Fruit fly (Drosophila melanogaster) whole organism: ENCODE data around the gene Sf3b5.

ENCODE experiments used
- CG8478 ChIP-seq: fragments of >200 bp; optimal IDR thresholded peaks from 2 replicates; lab custom pipeline; 2018; ENCODE audit warnings: inconsistent platforms
- Dll ChIP-seq: fragments of >200 bp; optimal IDR thresholded peaks from 2 replicates; lab custom pipeline; 2017
- EcR ChIP-seq, 2 experiments: fragments of >200 bp; optimal IDR thresholded peaks; 2 replicates each; lab custom pipeline; 2017; ENCODE audit warnings: missing biosample characterization in 2 of 2, missing genetic modification characterization in 2 of 2, missing genetic modification reagents in 2 of 2
- pan ChIP-seq: fragments of >200 bp; optimal IDR thresholded peaks from 2 replicates; lab custom pipeline; 2017
- psq ChIP-seq: fragments of >200 bp; optimal IDR thresholded peaks from 2 replicates; lab custom pipeline; 2017
- usp ChIP-seq: fragments of >200 bp; optimal IDR thresholded peaks from 2 replicates; lab custom pipeline; 2017; ENCODE audit warnings: missing biosample characterization, missing genetic modification characterization, mixed read lengths

The Sf3b5 gene

DNA sequence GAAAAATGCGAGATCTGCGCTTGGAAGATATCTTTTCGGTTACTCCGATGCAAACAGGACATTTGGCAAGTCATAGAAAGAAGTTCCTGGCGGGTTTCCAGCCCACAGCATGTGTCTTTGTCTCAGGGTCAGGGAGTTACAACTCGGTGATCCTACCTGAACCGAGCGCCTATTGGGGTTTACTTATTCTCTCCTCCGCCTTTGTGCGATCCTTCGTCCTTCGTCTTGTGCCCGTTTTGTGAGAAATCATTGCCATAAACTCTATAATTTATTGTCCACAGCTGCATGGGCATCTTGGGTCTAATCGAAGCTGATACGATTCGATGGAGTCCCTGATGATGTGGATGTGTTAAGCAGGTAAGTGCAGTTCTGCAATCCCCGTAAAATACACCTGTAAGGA, 22.8 kb upstream of the Sf3b5 start:
- no peak for TF ChIP-seq pan
- TF ChIP-seq psq (lab: Kevin White, UChicago) = no peak
- TF ChIP-seq EcR (GFP tag; optimal IDR thresholded peaks at IDR 0.05; lab: Kevin White, UChicago) = no peak
- no peak for TF ChIP-seq Dll
- no peak for TF ChIP-seq usp (GFP tag; lab: Kevin White, UChicago)
- TF ChIP-seq CG8478 = no peak

DNA sequence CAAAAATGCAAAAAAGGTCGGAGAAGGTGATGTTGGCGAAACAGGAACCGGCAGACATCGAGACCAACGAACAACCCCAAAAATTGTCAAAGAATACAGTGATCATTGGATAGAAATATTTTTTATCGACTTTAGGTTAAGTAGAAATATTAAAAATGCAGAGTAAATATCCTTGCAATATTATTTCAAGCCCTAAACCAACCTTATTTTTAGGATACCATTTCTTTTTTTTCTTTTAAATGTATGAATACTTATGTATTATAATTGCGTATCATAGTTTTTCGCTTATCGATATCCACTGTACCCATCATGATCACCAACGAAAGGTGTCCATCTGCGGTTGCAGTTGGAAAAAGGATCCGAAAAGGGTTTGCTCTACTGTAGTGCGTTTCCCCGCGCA, 20.1 kb upstream of the Sf3b5 start:
- TF ChIP-seq EcR (GFP tag; optimal IDR thresholded peaks at IDR 0.05; lab: Kevin White, UChicago) (no peak), pan (no peak), usp (GFP tag; lab: Kevin White, UChicago) (no peak), Dll (no peak), CG8478 (no peak)

DNA sequence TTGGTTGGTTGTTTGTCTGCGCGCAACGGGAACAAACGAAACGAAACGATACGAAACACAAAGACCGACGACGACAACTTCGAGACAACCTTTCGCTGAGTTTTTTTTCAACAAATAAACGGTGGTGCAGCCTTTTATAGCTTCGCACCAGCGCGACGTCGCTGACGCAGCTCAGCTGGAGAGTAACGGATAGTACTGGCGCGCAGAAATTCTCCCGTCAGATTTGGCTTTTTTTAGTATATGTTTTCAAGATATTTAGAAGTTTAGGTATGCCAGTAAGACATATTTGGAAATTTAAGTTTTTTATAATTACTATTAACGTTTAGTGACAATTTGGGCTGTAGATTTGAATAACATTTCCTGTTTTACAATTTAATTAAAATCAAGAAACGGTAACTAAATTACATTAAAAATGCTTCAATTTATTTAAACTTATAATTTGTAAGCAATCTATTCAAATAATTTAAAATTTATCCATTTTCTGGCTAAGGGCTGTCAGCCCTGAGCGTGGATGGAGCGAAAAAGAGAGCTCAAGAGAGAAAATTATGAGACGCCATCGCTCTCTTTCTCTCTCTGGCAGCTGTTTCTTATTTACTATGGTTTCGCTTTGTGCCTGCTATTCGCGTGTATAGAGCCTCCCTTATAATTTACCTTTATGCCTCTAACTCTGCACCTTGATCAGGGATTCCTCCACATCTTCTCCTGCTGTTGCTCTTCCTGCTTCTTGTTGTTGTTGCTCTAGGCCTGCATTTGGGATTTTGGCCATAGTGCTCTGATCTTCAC, 18.7 kb upstream of the Sf3b5 start:
- no peak for TF ChIP-seq pan
- no peak for TF ChIP-seq EcR (GFP tag; optimal IDR thresholded peaks at IDR 0.05; lab: Kevin White, UChicago)
- TF ChIP-seq usp (GFP tag; lab: Kevin White, UChicago) = no peak
- TF ChIP-seq CG8478 = no peak
- no peak for TF ChIP-seq psq (lab: Kevin White, UChicago)
- TF ChIP-seq Dll = no peak

DNA sequence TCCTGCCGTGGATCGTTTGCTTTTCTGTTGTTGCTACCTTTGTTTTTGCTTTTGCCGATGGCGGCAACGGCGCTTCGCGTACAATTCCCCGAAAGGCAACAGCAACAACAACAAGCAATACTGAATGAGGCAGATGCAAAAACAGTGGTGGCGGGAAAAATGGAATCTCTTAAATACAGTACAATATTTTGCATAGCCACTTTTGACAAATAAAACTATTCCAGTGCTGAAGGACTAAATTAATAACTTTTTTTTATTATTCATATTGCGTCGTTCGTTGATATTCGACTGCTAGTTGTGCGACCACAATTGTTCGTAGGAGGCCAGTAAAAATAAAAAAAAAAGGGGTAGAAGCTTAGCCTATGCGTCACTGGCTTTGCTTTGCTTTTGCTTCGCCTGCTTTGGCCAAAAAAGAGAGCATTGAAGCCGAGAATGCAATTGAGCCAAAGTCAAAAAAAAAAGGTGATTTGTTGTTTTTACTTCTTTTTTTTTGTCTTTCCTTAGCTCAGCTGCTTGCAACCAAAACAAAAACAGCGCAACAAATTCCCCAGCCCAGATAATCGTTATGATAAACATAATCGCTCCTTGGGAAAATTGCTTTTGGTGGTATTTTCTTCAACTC, 16.8 kb upstream of the Sf3b5 start:
- TF ChIP-seq psq (lab: Kevin White, UChicago) (no peak), usp (GFP tag; lab: Kevin White, UChicago) (no peak), Dll (no peak)

DNA sequence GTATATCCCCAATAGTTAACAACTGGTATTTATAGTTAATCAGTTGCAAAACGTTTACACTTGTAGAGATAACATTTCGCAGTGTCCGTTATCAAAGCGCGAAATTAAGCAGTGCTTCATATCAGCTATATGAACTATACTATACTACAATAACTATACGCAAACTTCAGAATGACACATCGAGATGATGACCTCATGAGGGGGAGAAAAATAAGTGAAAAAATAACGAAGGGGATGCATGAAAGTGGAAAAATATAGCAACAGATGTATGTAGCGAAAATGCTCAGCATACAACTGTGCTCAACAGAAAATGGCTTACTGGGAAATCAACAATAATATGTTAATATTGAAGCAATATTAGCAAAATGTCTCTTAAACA, 15.6 kb upstream of the Sf3b5 start:
- no peak for TF ChIP-seq CG8478
- TF ChIP-seq Dll = no peak
- no peak for TF ChIP-seq psq (lab: Kevin White, UChicago)
- no peak for TF ChIP-seq pan
- no peak for TF ChIP-seq usp (GFP tag; lab: Kevin White, UChicago)
- TF ChIP-seq EcR (GFP tag; optimal IDR thresholded peaks at IDR 0.05; lab: Kevin White, UChicago) = no peak

DNA sequence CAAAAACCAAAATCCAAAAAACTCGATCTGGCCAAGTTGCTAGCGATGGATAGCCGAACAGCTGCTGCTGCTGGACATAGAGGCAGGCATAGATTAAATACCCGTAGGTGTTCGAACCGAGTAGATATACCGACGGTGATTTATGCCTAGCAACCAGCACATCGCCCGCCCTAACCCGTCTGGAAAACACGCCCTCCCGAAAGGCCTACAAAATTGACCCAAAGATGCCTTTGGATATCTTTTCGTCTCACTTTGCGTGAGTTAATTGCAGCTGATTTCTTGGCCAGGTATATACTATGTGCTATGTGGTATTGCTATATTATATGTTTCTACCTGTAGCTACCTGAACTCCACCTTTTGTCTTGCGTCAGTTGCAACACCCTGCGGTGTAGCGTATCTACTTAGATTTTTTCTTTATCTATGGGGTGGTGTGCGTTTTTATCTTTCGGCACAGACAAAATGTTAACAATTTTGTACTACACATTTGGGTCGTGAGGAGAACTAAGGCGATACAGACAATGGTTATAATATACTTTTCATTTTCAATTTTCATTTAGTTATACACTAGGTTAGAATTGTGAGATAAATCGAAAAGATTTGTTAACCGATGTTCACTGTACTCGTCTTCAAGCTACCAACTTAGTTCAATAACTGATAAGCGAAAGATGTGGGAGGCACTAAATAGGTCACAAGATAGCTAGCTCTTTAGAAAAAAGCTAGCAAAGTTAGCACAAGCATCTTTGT, 15.0 kb upstream of the Sf3b5 start:
- no peak for TF ChIP-seq usp (GFP tag; lab: Kevin White, UChicago)

DNA sequence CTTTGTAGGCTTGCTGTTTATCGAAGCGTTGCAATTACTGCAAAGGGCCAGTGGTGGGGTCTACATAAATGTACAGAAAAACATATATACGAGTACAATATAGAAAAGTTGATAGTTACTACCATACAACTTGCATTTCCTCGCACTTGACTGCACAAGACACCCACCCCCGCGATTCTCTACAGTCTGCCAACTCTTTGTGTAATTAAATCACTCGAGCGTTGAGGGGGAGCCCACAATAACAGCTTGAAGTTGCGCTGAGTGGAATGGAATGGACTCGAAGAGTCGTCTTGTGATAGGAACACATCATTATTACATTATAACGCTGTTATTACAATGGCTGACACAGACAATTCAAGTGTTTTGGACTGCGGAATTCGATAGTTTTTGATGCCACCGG, 14.3 kb upstream of the Sf3b5 start:
- no peak for TF ChIP-seq Dll

DNA sequence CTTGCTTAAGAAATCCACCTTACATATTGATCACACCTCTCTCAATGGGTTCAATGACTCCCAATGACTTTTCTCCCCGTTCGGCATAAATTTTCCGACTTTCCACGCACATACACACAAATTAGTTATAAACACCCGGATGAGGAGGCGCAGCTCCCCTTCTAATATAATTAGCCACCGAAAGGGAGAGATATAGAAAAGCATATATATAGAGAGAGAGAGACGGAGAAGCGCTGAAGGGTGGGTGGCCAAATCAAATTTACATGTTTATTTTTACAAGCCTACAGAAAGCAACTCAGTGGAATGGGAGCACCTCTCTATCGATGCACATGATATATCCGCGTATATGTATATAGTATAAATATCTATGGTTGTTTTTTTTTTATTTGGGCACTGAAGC, 13.5 kb upstream of the Sf3b5 start:
- no peak for TF ChIP-seq usp (GFP tag; lab: Kevin White, UChicago)

DNA sequence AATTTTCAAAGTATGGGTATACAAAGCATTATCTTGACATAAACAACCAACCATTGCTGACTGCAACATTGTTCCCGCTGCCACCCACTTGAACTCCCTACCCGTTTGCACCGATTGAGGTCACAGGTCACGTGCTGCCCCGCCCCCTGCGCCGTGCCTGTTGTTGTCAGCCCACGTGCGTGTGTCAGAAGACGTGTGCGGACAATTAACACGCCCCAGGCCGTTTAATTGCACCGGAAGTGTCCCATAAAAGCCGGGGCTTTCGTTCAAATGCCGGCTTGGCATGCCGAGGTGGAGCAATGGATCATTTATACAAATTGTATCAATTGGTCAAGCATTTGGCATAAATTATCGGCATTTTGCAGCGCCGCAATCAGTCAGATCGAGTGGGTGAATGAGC, 11.9 kb upstream of the Sf3b5 start:
- no peak for TF ChIP-seq psq (lab: Kevin White, UChicago)
- no peak for TF ChIP-seq pan
- TF ChIP-seq usp (GFP tag; lab: Kevin White, UChicago) = no peak

DNA sequence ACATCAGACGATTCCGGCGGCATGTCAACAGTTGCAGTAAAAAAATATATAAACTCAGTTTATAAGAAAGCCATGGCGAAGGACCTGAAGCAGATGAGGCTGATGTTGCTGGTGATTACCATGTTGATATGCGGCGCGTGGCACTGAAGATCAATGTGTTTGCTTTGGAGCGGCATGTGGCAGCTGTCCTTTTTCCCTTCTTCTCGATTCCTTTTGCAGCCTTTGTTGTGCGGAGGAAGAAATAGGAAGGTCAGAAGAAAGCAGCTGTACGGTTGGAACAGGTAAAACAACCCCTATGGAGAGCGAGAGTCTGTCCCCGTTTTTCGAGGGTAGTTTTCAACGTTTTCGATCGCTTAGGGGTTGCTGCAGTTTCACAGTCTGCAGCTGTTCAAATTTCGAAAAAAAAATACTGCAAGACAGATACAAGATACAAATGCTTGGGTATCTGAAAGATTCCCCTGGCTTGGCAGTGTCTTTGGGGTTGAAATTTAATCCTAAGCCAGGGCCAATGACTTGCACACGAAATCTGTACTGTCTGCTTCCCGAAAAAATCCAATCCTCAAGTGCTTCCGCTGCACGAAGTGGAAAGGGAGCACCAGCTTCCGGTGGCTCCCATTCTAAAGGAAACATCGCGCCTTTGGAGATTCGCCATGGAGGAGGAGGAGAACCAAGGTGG, 9.8 kb upstream of the Sf3b5 start:
- no peak for TF ChIP-seq psq (lab: Kevin White, UChicago)
- no peak for TF ChIP-seq Dll

DNA sequence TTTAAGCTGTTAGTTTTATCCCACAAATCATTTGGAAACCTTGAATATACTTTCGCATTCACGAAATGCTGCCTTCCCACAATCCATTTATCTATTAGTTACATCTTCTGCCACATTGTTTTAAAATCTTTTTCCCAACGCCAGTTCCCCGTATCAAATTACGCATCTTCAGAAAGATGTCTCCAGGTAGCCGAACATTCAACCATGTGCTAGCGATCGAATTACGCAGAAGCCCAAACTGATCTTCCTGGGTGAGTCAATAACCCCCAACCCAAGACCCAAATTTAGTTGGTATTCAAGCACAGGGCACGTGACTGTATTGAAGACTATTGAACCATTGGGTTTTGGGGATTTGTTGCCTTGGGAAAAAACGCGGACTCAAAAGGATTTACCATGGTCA, 8.8 kb upstream of the Sf3b5 start:
- TF ChIP-seq psq (lab: Kevin White, UChicago) (no peak), EcR (GFP tag; optimal IDR thresholded peaks at IDR 0.05; lab: Kevin White, UChicago) (no peak), usp (GFP tag; lab: Kevin White, UChicago) (no peak), Dll (no peak), CG8478 (no peak), pan (no peak)

DNA sequence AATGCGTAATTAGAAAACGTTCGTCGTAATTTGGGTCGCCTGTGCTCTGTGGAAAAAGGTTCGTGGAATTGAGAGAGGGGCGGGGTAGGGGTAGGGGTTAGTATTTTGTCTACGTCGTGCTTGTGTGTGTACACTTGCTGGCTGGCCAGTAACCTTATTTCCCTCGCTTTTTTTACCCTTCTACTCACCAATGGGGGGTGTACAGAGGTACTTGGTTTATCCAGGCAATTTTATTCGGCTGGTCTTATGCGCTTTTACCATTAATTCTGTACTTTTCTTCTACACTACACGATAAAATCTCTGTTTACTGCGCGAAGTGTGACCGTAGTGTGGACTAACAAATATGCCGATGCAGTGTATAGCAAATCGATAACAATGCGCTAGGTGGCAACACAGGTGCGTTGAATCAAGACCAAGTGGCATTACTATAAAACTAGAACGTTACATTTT, 4.6 kb upstream of the Sf3b5 start, which contains the start of gene tgo:
TSS of gene tgo (minus strand) at position 334 of the 450 bp plus-strand sequence.
- TF ChIP-seq EcR (GFP tag; optimal IDR thresholded peaks at IDR 0.05; lab: Kevin White, UChicago) (no peak), Dll (no peak), psq (lab: Kevin White, UChicago) (no peak), usp (GFP tag; lab: Kevin White, UChicago) (no peak), CG8478 (no peak), pan (no peak)

DNA sequence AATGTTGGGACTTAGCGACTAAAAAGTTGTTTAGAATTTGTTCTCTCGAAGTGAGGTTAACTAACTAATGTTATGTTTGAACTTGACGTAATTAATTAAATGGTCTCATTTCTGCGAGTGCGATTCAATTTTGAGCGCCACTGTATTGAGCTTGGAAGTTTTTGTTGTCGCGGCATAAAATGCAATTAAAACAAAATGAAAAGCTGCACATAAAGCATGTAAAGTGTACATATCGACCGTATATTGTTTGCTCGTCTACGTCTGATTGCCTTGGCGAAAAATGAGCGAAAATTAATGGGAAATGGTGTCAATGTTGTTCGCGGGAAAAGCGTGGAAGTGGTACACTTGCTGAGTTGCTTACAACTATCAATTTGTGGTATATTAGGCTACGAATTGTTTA, 1.7 kb upstream of the Sf3b5 start:
- no peak for TF ChIP-seq psq (lab: Kevin White, UChicago)
